Worm (Caenorhabditis elegans) whole organism, L2 larva: ENCODE results near the gene sre-3.

Source experiments
- F13H6.1 ChIP-seq: sonication (generic microtip); optimal IDR thresholded peaks from 2 replicates; lab custom pipeline; 2016; ENCODE audit warnings: missing genetic modification characterization, missing compliant biosample characterization
- R02D3.7 ChIP-seq: fragments of 150-350 bp; optimal IDR thresholded peaks from 2 replicates; lab custom pipeline; 2014; ENCODE audit warnings: missing biosample characterization, missing genetic modification characterization
- ZK546.5 ChIP-seq: sonication (generic microtip); optimal IDR thresholded peaks from 2 replicates; lab custom pipeline; 2017; ENCODE audit warnings: missing biosample characterization, missing genetic modification characterization
- alr-1 ChIP-seq: fragments of 150-350 bp; optimal IDR thresholded peaks from 2 replicates; lab custom pipeline; 2014; ENCODE audit warnings: missing biosample characterization, missing genetic modification characterization
- aly-2 ChIP-seq: fragments of 150-350 bp; optimal IDR thresholded peaks from 2 replicates; lab custom pipeline; 2014; ENCODE audit warnings: missing biosample characterization, missing genetic modification characterization
- ama-1 ChIP-seq: fragments of 150-350 bp; optimal IDR thresholded peaks from 2 replicates; lab custom pipeline; 2018; ENCODE audit warnings: inconsistent platforms
- blmp-1 ChIP-seq: sonication (generic microtip); optimal IDR thresholded peaks from 2 replicates; lab custom pipeline; 2017; ENCODE audit warnings: missing genetic modification characterization, mild to moderate bottlenecking, missing compliant biosample characterization, antibody characterized with exemption, moderate library complexity; ENCODE audit not compliant: insufficient read depth
- ceh-16 ChIP-seq: fragments of 150-350 bp; optimal IDR thresholded peaks from 2 replicates; lab custom pipeline; 2014; ENCODE audit warnings: missing biosample characterization, missing genetic modification characterization
- egl-27 ChIP-seq: sonication (generic microtip); optimal IDR thresholded peaks from 3 replicates; lab custom pipeline; 2017; ENCODE audit warnings: missing biosample characterization, missing genetic modification reagents, missing genetic modification characterization
- elt-1 ChIP-seq: fragments of 150-350 bp; optimal IDR thresholded peaks from 2 replicates; lab custom pipeline; 2014; ENCODE audit warnings: missing biosample characterization, missing genetic modification characterization
- elt-3 ChIP-seq: sonication (generic microtip); optimal IDR thresholded peaks from 2 replicates; lab custom pipeline; 2017; ENCODE audit warnings: missing biosample characterization, missing genetic modification characterization
- fos-1 ChIP-seq: fragments of 150-350 bp; optimal IDR thresholded peaks from 2 replicates; lab custom pipeline; 2014; ENCODE audit warnings: missing biosample characterization, missing genetic modification characterization
- gmeb-1 ChIP-seq: fragments of 150-350 bp; optimal IDR thresholded peaks from 2 replicates; lab custom pipeline; 2014; ENCODE audit warnings: missing biosample characterization, missing genetic modification characterization
- lsy-2 ChIP-seq, 2 experiments: fragments of 150-350 bp in 1 of 2; sonication (generic microtip) in 1 of 2; optimal IDR thresholded peaks; 2 replicates each; lab custom pipeline; 2014 to 2017; ENCODE audit warnings: missing biosample characterization in 2 of 2, missing genetic modification characterization in 2 of 2
- mab-5 ChIP-seq: fragments of 150-350 bp; optimal IDR thresholded peaks from 2 replicates; lab custom pipeline; 2014; ENCODE audit warnings: missing biosample characterization, missing genetic modification characterization
- mbf-1 ChIP-seq: sonication (generic microtip); optimal IDR thresholded peaks from 2 replicates; lab custom pipeline; 2017; ENCODE audit warnings: missing biosample characterization, missing genetic modification characterization
- mdl-1 ChIP-seq, 2 experiments: fragments of 150-350 bp in 1 of 2; sonication (generic microtip) in 1 of 2; optimal IDR thresholded peaks; 2 replicates each; lab custom pipeline; 2017; ENCODE audit warnings: missing biosample characterization in 2 of 2, missing genetic modification characterization in 2 of 2
- nhr-10 ChIP-seq: sonication (generic microtip); optimal IDR thresholded peaks from 2 replicates; lab custom pipeline; 2017; ENCODE audit warnings: missing biosample characterization, missing genetic modification characterization
- nhr-11 ChIP-seq: fragments of 150-350 bp; optimal IDR thresholded peaks from 2 replicates; lab custom pipeline; 2014; ENCODE audit warnings: missing biosample characterization, missing genetic modification characterization
- nhr-12 ChIP-seq: fragments of 150-350 bp; optimal IDR thresholded peaks from 2 replicates; lab custom pipeline; 2014; ENCODE audit warnings: missing biosample characterization, missing genetic modification characterization
- nhr-21 ChIP-seq: fragments of 150-350 bp; optimal IDR thresholded peaks from 2 replicates; lab custom pipeline; 2014; ENCODE audit warnings: missing biosample characterization, missing genetic modification characterization
- nhr-23 ChIP-seq: fragments of 150-350 bp; optimal IDR thresholded peaks from 2 replicates; lab custom pipeline; 2014; ENCODE audit warnings: missing biosample characterization, missing genetic modification reagents, missing genetic modification characterization
- nhr-25 ChIP-seq: fragments of 150-350 bp; sonication (generic microtip); optimal IDR thresholded peaks from 3 replicates; lab custom pipeline; 2014; ENCODE audit warnings: missing biosample characterization, missing genetic modification characterization
- nhr-6 ChIP-seq: fragments of 150-350 bp; optimal IDR thresholded peaks from 2 replicates; lab custom pipeline; 2014; ENCODE audit warnings: missing biosample characterization, missing genetic modification characterization
- nhr-77 ChIP-seq: fragments of 150-350 bp; optimal IDR thresholded peaks from 2 replicates; lab custom pipeline; 2014; ENCODE audit warnings: missing biosample characterization, missing genetic modification characterization
- peb-1 ChIP-seq: fragments of 150-350 bp; optimal IDR thresholded peaks from 2 replicates; lab custom pipeline; 2014; ENCODE audit warnings: missing biosample characterization, missing genetic modification characterization
- sem-4 ChIP-seq: fragments of 150-350 bp; optimal IDR thresholded peaks from 2 replicates; lab custom pipeline; 2014; ENCODE audit warnings: missing biosample characterization, missing genetic modification reagents, missing genetic modification characterization
- skn-1 ChIP-seq: sonication (generic microtip); optimal IDR thresholded peaks from 2 replicates; lab custom pipeline; 2017; ENCODE audit warnings: missing biosample characterization, missing genetic modification characterization
- sma-3 ChIP-seq: sonication (generic microtip); optimal IDR thresholded peaks from 2 replicates; lab custom pipeline; 2016; ENCODE audit warnings: missing genetic modification reagents, missing genetic modification characterization, missing compliant biosample characterization
- sma-9 ChIP-seq, 2 experiments: fragments of 150-350 bp in 1 of 2; sonication (generic microtip) in 1 of 2; optimal IDR thresholded peaks; 2 replicates each; lab custom pipeline; 2014 to 2016; ENCODE audit warnings: missing genetic modification characterization in 2 of 2, mild to moderate bottlenecking in 1 of 2, missing biosample characterization in 1 of 2, missing compliant biosample characterization in 1 of 2, missing genetic modification reagents in 1 of 2, moderate library complexity in 1 of 2
- snpc-4 ChIP-seq: fragments of 150-350 bp; optimal IDR thresholded peaks from 2 replicates; lab custom pipeline; 2014; ENCODE audit warnings: missing biosample characterization, missing genetic modification characterization
- unc-39 ChIP-seq: fragments of 150-350 bp; optimal IDR thresholded peaks from 2 replicates; lab custom pipeline; 2014; ENCODE audit warnings: missing biosample characterization, missing genetic modification characterization
- unc-55 ChIP-seq: fragments of 150-350 bp; sonication (generic microtip); optimal IDR thresholded peaks from 3 replicates; lab custom pipeline; 2014; ENCODE audit warnings: missing biosample characterization, missing genetic modification reagents, missing genetic modification characterization
- unc-62 ChIP-seq: fragments of 150-350 bp; optimal IDR thresholded peaks from 2 replicates; lab custom pipeline; 2014; ENCODE audit warnings: missing biosample characterization, missing genetic modification reagents, missing genetic modification characterization
- zag-1 ChIP-seq: fragments of 150-350 bp; optimal IDR thresholded peaks from 2 replicates; lab custom pipeline; 2014; ENCODE audit warnings: missing biosample characterization, missing genetic modification characterization
- ztf-1 ChIP-seq: fragments of 200-800 bp; sonication (Bioruptor generic); conservative IDR thresholded peaks from 2 replicates; pipeline ENCODE4 v1.3.6; 2022; ENCODE audit warnings: missing genetic modification characterization, missing compliant biosample characterization

sre-3 gene

DNA sequence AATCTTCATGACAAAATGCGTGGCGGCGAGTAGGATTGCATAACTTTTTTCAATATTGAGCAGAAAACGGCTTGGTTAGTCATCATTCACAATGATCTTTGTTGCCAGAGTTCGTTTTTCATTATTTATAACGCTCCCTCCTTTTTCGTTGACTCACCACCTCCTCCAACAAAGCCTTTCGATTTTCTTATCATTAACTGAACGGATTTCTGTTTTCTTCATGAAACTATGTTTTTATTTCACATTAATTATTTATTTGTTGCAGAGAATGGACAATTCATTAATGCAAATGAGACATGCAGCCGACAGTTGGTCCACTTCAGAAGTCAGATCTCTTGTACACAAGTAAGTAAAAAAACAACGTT is 9.1 kb downstream of the sre-3 start, which contains the start of gene bath-44:
Gene bath-44, plus strand, starts transcription at position 266 of the 365 bp plus-strand sequence.
- TF ChIP-seq unc-62 (GFP tag; lab: Kevin White, UChicago): no peak
- TF ChIP-seq fos-1 (tag; lab: Kevin White, UChicago): no peak
- no peak for TF ChIP-seq nhr-25 (tag; lab: Kevin White, UChicago)
- TF ChIP-seq aly-2 (tag; lab: Kevin White, UChicago): no peak
- no peak for TF ChIP-seq nhr-77 (tag; lab: Kevin White, UChicago)
- no peak for TF ChIP-seq sma-3
- TF ChIP-seq zag-1: no peak

DNA sequence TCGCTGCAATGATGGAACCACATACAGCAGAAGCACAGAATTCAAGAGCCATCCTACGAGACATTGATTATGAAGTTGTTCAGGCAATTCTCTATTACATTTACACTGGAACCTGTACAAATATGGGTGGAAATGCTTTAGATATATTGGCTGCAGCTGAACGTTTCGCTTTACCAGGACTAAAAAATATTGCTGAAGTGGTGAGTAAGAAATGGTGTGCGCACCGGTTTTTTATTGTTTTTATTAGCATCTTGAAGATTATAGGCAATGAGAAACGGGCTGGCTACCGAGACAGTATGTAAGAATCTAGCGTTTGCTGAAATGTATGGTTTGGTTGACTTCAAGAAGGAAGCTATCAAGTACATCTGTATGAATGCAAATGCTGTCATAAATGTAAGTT is 10.5 kb downstream of the sre-3 start:
- TF ChIP-seq nhr-21 (tag; lab: Kevin White, UChicago) (no peak), elt-1 (tag; lab: Kevin White, UChicago) (no peak)
- TF ChIP-seq, all 48 proteins: peak for 0

- TF ChIP-seq sma-3 (peak; percentile 33), nhr-11 (tag; lab: Kevin White, UChicago) (no peak), nhr-21 (tag; lab: Kevin White, UChicago) (peak; percentile 24), sem-4 (peak; percentile 28), ama-1 (lab: Kevin White, UChicago) (peak; percentile 0), egl-27 (tag; lab: Kevin White, UChicago) (no peak), mdl-1 (tag; optimal IDR thresholded peaks at IDR 0.05; lab: Kevin White, UChicago) (no peak), nhr-10 (tag; lab: Kevin White, UChicago) (no peak), alr-1 (tag; lab: Kevin White, UChicago) (no peak), unc-39 (tag; lab: Kevin White, UChicago) (no peak), nhr-6 (tag; lab: Kevin White, UChicago) (no peak), nhr-25 (tag; lab: Kevin White, UChicago) (peak; percentile 25), unc-55 (GFP tag; lab: Kevin White, UChicago) (no peak), lsy-2 (tag; optimal IDR thresholded peaks at IDR 0.05; lab: Kevin White, UChicago) (peak in 1 of 2 experiments; percentile 17), snpc-4 (tag; lab: Kevin White, UChicago) (no peak)
Measured at ce11 chrII:7397273-7397840, 11.8 kb downstream of the sre-3 start.

ce11 chrII:7398712-7399111 is 13.2 kb downstream of the sre-3 start, which contains the start of gene C07D10.1:
Gene C07D10.1 (plus strand): TSS chrII:7399012.
- no peak for TF ChIP-seq nhr-6 (tag; lab: Kevin White, UChicago)
- no peak for TF ChIP-seq zag-1
- no peak for TF ChIP-seq gmeb-1 (tag; lab: Kevin White, UChicago)
- TF ChIP-seq egl-27 (tag; lab: Kevin White, UChicago): no peak
- TF ChIP-seq nhr-10 (tag; lab: Kevin White, UChicago): no peak
- no peak for TF ChIP-seq mab-5 (tag; lab: Kevin White, UChicago)
- no peak for TF ChIP-seq ceh-16 (tag; lab: Kevin White, UChicago)
- no peak for TF ChIP-seq peb-1 (tag; lab: Kevin White, UChicago)
- no peak for TF ChIP-seq blmp-1 (tag; lab: Kevin White, UChicago)
- TF ChIP-seq unc-39 (tag; lab: Kevin White, UChicago): no peak
- TF ChIP-seq elt-3 (tag; lab: Kevin White, UChicago): no peak
- no peak for TF ChIP-seq skn-1 (tag; lab: Kevin White, UChicago)
- no peak for TF ChIP-seq sma-3
- TF ChIP-seq mbf-1 (tag; lab: Kevin White, UChicago): no peak
- no peak for TF ChIP-seq nhr-12 (tag; lab: Kevin White, UChicago)
- no peak for TF ChIP-seq ztf-1 (GFP tag; lab: Robert Waterston, UW)
- TF ChIP-seq elt-1 (tag; lab: Kevin White, UChicago): no peak
- no peak for TF ChIP-seq R02D3.7 (tag; lab: Kevin White, UChicago)

DNA sequence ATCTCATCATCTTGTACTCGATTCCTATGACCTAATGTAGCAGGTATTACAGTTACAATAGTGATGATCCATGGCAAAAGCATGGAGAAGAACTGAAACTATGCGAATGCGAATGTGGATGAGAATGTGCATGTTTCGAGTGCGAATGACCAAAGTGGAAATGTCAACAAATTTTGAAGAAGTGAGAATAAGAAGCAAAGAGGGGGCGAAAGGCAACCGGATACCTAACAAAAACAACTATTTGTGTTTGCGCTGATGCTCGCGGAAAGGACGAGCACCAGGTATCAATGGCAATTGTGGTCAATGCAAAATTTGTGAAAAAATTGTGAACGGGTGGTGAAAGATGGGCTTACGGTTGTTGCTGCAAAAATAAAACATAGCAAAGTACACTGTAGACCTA is 17.1 kb downstream of the sre-3 start, which contains the start of gene nas-7:
Gene nas-7, minus strand, starts transcription at position 101 of the 400 bp plus-strand sequence.
- TF ChIP-seq R02D3.7 (tag; lab: Kevin White, UChicago) (no peak), sma-9 (GFP tag; optimal IDR thresholded peaks at IDR 0.05; lab: Kevin White, UChicago) (no peak), sma-9 (tag; optimal IDR thresholded peaks at IDR 0.05; lab: Kevin White, UChicago) (no peak), nhr-10 (tag; lab: Kevin White, UChicago) (no peak), nhr-23 (tag; lab: Kevin White, UChicago) (no peak), F13H6.1 (tag; lab: Kevin White, UChicago) (no peak), nhr-77 (tag; lab: Kevin White, UChicago) (no peak), unc-62 (GFP tag; lab: Kevin White, UChicago) (no peak), ZK546.5 (tag; lab: Kevin White, UChicago) (no peak), ztf-1 (GFP tag; lab: Robert Waterston, UW) (no peak), egl-27 (tag; lab: Kevin White, UChicago) (no peak), ceh-16 (tag; lab: Kevin White, UChicago) (no peak), sma-3 (no peak), zag-1 (no peak)
